Fruit fly (Drosophila melanogaster) whole organism: Measurements from ENCODE around the gene CTCF.

ENCODE experiments used
- CG8478 ChIP-seq: fragments of >200 bp; optimal IDR thresholded peaks from 2 replicates; lab custom pipeline; 2018; ENCODE audit warnings: inconsistent platforms
- pan ChIP-seq: fragments of >200 bp; optimal IDR thresholded peaks from 2 replicates; lab custom pipeline; 2017
- psq ChIP-seq: fragments of >200 bp; optimal IDR thresholded peaks from 2 replicates; lab custom pipeline; 2017
- usp ChIP-seq: fragments of >200 bp; optimal IDR thresholded peaks from 2 replicates; lab custom pipeline; 2017; ENCODE audit warnings: missing biosample characterization, missing genetic modification characterization, mixed read lengths

- TF ChIP-seq psq (lab: Kevin White, UChicago), result no peak
- TF ChIP-seq usp (GFP tag; lab: Kevin White, UChicago), result no peak
- no peak for TF ChIP-seq pan (lab: Kevin White, UChicago)
- no peak for TF ChIP-seq CG8478
Observed at dm6 chr3L:7397979-7398378, 41.5 kb upstream of the CTCF start, which contains the start of gene CG8562.
